Worm (Caenorhabditis elegans) whole organism, L2 larva: ENCODE measurements around the gene mvk-1.

Experiments used
- aly-2 ChIP-seq: fragments of 150-350 bp; optimal IDR thresholded peaks from 2 replicates; lab custom pipeline; 2014; ENCODE audit warnings: missing biosample characterization, missing genetic modification characterization
- ceh-82 ChIP-seq: fragments of 150-350 bp; optimal IDR thresholded peaks from 2 replicates; lab custom pipeline; 2014; ENCODE audit warnings: missing biosample characterization, missing genetic modification characterization
- egl-27 ChIP-seq: sonication (generic microtip); optimal IDR thresholded peaks from 3 replicates; lab custom pipeline; 2017; ENCODE audit warnings: missing biosample characterization, missing genetic modification reagents, missing genetic modification characterization
- lin-13 ChIP-seq: fragments of 150-350 bp; optimal IDR thresholded peaks from 2 replicates; lab custom pipeline; 2014; ENCODE audit warnings: missing biosample characterization, missing genetic modification reagents, missing genetic modification characterization
- lin-39 ChIP-seq: fragments of 150-350 bp; optimal IDR thresholded peaks from 2 replicates; lab custom pipeline; 2014; ENCODE audit warnings: missing biosample characterization, missing genetic modification reagents, missing genetic modification characterization
- nhr-237 ChIP-seq: fragments of 150-350 bp; optimal IDR thresholded peaks from 2 replicates; lab custom pipeline; 2014; ENCODE audit warnings: missing biosample characterization, missing genetic modification characterization
- sem-4 ChIP-seq: fragments of 150-350 bp; optimal IDR thresholded peaks from 2 replicates; lab custom pipeline; 2014; ENCODE audit warnings: missing biosample characterization, missing genetic modification reagents, missing genetic modification characterization
- sma-9 ChIP-seq, 2 experiments: fragments of 150-350 bp in 1 of 2; sonication (generic microtip) in 1 of 2; optimal IDR thresholded peaks; 2 replicates each; lab custom pipeline; 2014 to 2016; ENCODE audit warnings: missing genetic modification characterization in 2 of 2, mild to moderate bottlenecking in 1 of 2, missing biosample characterization in 1 of 2, missing compliant biosample characterization in 1 of 2, missing genetic modification reagents in 1 of 2, moderate library complexity in 1 of 2
- unc-62 ChIP-seq: fragments of 150-350 bp; optimal IDR thresholded peaks from 2 replicates; lab custom pipeline; 2014; ENCODE audit warnings: missing biosample characterization, missing genetic modification reagents, missing genetic modification characterization
- zag-1 ChIP-seq: fragments of 150-350 bp; optimal IDR thresholded peaks from 2 replicates; lab custom pipeline; 2014; ENCODE audit warnings: missing biosample characterization, missing genetic modification characterization

- TF ChIP-seq sma-9 (GFP tag; optimal IDR thresholded peaks at IDR 0.05; lab: Kevin White, UChicago) (no peak), sma-9 (tag; optimal IDR thresholded peaks at IDR 0.05; lab: Kevin White, UChicago) (no peak), zag-1 (tag; lab: Kevin White, UChicago) (no peak), lin-13 (GFP tag; lab: Kevin White, UChicago) (no peak), aly-2 (tag; lab: Kevin White, UChicago) (no peak), ceh-82 (no peak), nhr-237 (tag; lab: Kevin White, UChicago) (no peak), lin-39 (tag; lab: Kevin White, UChicago) (no peak), egl-27 (tag; lab: Kevin White, UChicago) (no peak), unc-62 (GFP tag; lab: Kevin White, UChicago) (no peak), sem-4 (tag; lab: Kevin White, UChicago) (no peak)
Measured at ce11 chrIII:6087705-6088359, 48.2 kb downstream of the mvk-1 start, which contains the start of gene wht-1.
